Fruit fly (Drosophila melanogaster) whole organism, embryonic: Measurements from ENCODE around the gene CG34301.

ENCODE experiments used
- CG11085 ChIP-seq: fragments of 200-800 bp; sonication (Bioruptor generic); IDR thresholded peaks from 2 replicates; pipeline ENCODE4 v1.3.6; 2022; ENCODE audit warnings: missing biosample characterization, missing genetic modification characterization
- CG11723 ChIP-seq: fragments of 200-800 bp; sonication (Bioruptor generic); optimal IDR thresholded peaks from 2 replicates; lab custom pipeline; 2017; ENCODE audit warnings: missing biosample characterization, mild to moderate bottlenecking, missing genetic modification characterization
- CG14965 ChIP-seq: fragments of 200-800 bp; sonication (Bioruptor generic); optimal IDR thresholded peaks from 2 replicates; lab custom pipeline; 2016; ENCODE audit warnings: missing biosample characterization, missing genetic modification characterization, borderline replicate concordance
- CG15479 ChIP-seq: fragments of 200-800 bp; sonication (Bioruptor generic); optimal IDR thresholded peaks from 3 replicates; lab custom pipeline; 2019; ENCODE audit warnings: missing biosample characterization, mild to moderate bottlenecking, missing genetic modification characterization, moderate library complexity
- CG17186 ChIP-seq: fragments of 200-800 bp; sonication (Bioruptor generic); optimal IDR thresholded peaks from 3 replicates; lab custom pipeline; 2017; ENCODE audit warnings: missing biosample characterization, missing genetic modification reagents, missing genetic modification characterization
- CG17359 ChIP-seq: fragments of 200-800 bp; sonication (Bioruptor generic); optimal IDR thresholded peaks from 3 replicates; lab custom pipeline; 2018; ENCODE audit warnings: missing biosample characterization, mild to moderate bottlenecking, missing genetic modification characterization, moderate library complexity
- CG17568 ChIP-seq: fragments of 200-800 bp; sonication (Bioruptor generic); optimal IDR thresholded peaks from 2 replicates; lab custom pipeline; 2018; ENCODE audit warnings: missing biosample characterization, mild to moderate bottlenecking, missing genetic modification characterization, moderate library complexity
- CG18262 ChIP-seq: fragments of 200-800 bp; optimal IDR thresholded peaks from 3 replicates; lab custom pipeline; 2019; ENCODE audit warnings: missing biosample characterization, mild to moderate bottlenecking, missing genetic modification characterization, moderate library complexity
- CG18599 ChIP-seq: fragments of 200-800 bp; sonication (Bioruptor generic); optimal IDR thresholded peaks from 3 replicates; lab custom pipeline; 2017; ENCODE audit warnings: missing biosample characterization, missing genetic modification characterization, mild to moderate bottlenecking, moderate library complexity, missing genetic modification reagents
- CG33557 ChIP-seq: fragments of 200-800 bp; sonication (Bioruptor generic); optimal IDR thresholded peaks from 2 replicates; lab custom pipeline; 2019; ENCODE audit warnings: missing biosample characterization, mild to moderate bottlenecking, missing genetic modification characterization, moderate library complexity
- CG6791 ChIP-seq: fragments of 200-800 bp; sonication (Bioruptor generic); IDR thresholded peaks from 3 replicates; pipeline ENCODE4 v1.3.6; 2022; ENCODE audit warnings: missing biosample characterization, missing genetic modification characterization; ENCODE audit not compliant: partially characterized antibody
- CG6813 ChIP-seq: fragments of 200-800 bp; sonication (Bioruptor generic); optimal IDR thresholded peaks from 2 replicates; lab custom pipeline; 2017; ENCODE audit warnings: missing biosample characterization, missing genetic modification characterization, mild to moderate bottlenecking, moderate library complexity, missing genetic modification reagents
- CG6854 ChIP-seq: fragments of 200-800 bp; sonication (Bioruptor generic); optimal IDR thresholded peaks from 3 replicates; lab custom pipeline; 2017; ENCODE audit warnings: missing biosample characterization, mild to moderate bottlenecking, missing genetic modification characterization
- CG7556 ChIP-seq: fragments of 200-800 bp; sonication (Bioruptor generic); optimal IDR thresholded peaks from 2 replicates; lab custom pipeline; 2017; ENCODE audit warnings: missing biosample characterization, mild to moderate bottlenecking, missing genetic modification characterization
- CG7928 ChIP-seq: fragments of 200-800 bp; sonication (Bioruptor generic); optimal IDR thresholded peaks from 2 replicates; lab custom pipeline; 2017; ENCODE audit warnings: missing biosample characterization, mild to moderate bottlenecking, missing genetic modification characterization
- CG8089 ChIP-seq: fragments of 200-800 bp; sonication (Bioruptor generic); optimal IDR thresholded peaks from 3 replicates; lab custom pipeline; 2016; ENCODE audit warnings: missing biosample characterization, missing genetic modification characterization
- CG9609 ChIP-seq: fragments of 200-800 bp; sonication (Bioruptor generic); optimal IDR thresholded peaks from 3 replicates; lab custom pipeline; 2016; ENCODE audit warnings: missing biosample characterization, missing genetic modification characterization
- CG9727 ChIP-seq: fragments of 200-800 bp; sonication (Bioruptor generic); optimal IDR thresholded peaks from 3 replicates; lab custom pipeline; 2017; ENCODE audit warnings: missing biosample characterization, mild to moderate bottlenecking, missing genetic modification characterization
- CHES-1-like ChIP-seq: fragments of 200-800 bp; sonication (Bioruptor generic); optimal IDR thresholded peaks from 2 replicates; lab custom pipeline; 2016; ENCODE audit warnings: missing biosample characterization, missing genetic modification characterization
- H15 ChIP-seq: fragments of 200-800 bp; sonication (Bioruptor generic); IDR thresholded peaks from 3 replicates; pipeline ENCODE4 v1.3.6; 2022; ENCODE audit warnings: missing biosample characterization, missing genetic modification characterization
- Mrtf ChIP-seq: fragments of 200-800 bp; sonication (Bioruptor generic); IDR thresholded peaks from 3 replicates; pipeline ENCODE4 v1.3.6; 2022; ENCODE audit warnings: missing biosample characterization, missing genetic modification characterization
- Rfx ChIP-seq: fragments of 200-800 bp; sonication (Bioruptor generic); IDR thresholded peaks from 2 replicates; pipeline ENCODE4 v1.3.6; 2022; ENCODE audit warnings: missing biosample characterization, missing genetic modification characterization
- Sin3A ChIP-seq: fragments of >200 bp; optimal IDR thresholded peaks from 2 replicates; lab custom pipeline; 2018
- Tbp ChIP-seq: fragments of >200 bp; optimal IDR thresholded peaks from 2 replicates; lab custom pipeline; 2018; ENCODE audit warnings: missing biosample characterization, missing genetic modification characterization
- aop ChIP-seq: fragments of 200-800 bp; sonication (Bioruptor generic); IDR thresholded peaks from 2 replicates; pipeline ENCODE4 v1.3.6; 2022; ENCODE audit warnings: missing biosample characterization, missing genetic modification characterization
- ase ChIP-seq: fragments of 200-800 bp; sonication (Bioruptor generic); IDR thresholded peaks from 3 replicates; pipeline ENCODE4 v1.3.6; 2022; ENCODE audit warnings: missing biosample characterization, missing genetic modification characterization
- bbx ChIP-seq: fragments of 200-800 bp; sonication (Bioruptor generic); IDR thresholded peaks from 2 replicates; pipeline ENCODE4 v1.3.6; 2022; ENCODE audit warnings: missing biosample characterization, missing genetic modification characterization; ENCODE audit not compliant: partially characterized antibody
- caup ChIP-seq: fragments of 200-800 bp; sonication (Bioruptor generic); optimal IDR thresholded peaks from 3 replicates; lab custom pipeline; 2017; ENCODE audit warnings: missing biosample characterization, mild to moderate bottlenecking, missing genetic modification characterization, moderate library complexity; ENCODE audit not compliant: severe bottlenecking
- chn ChIP-seq: fragments of 200-800 bp; sonication (Bioruptor generic); optimal IDR thresholded peaks from 2 replicates; lab custom pipeline; 2016; ENCODE audit warnings: missing biosample characterization, missing genetic modification characterization
- crp ChIP-seq, 2 experiments: fragments of 200-800 bp; sonication (Bioruptor generic); optimal IDR thresholded peaks; 2 replicates in 1 of 2; 3 replicates in 1 of 2; lab custom pipeline; 2017; ENCODE audit warnings: missing biosample characterization in 2 of 2, missing genetic modification characterization in 2 of 2, mild to moderate bottlenecking in 1 of 2, moderate library complexity in 1 of 2
- cwo ChIP-seq: fragments of 200-800 bp; sonication (Bioruptor generic); optimal IDR thresholded peaks from 3 replicates; lab custom pipeline; 2017; ENCODE audit warnings: missing biosample characterization, missing genetic modification characterization, mild to moderate bottlenecking, moderate library complexity, missing genetic modification reagents
- disco-r ChIP-seq: fragments of 200-800 bp; sonication (Bioruptor generic); optimal IDR thresholded peaks from 2 replicates; lab custom pipeline; 2016; ENCODE audit warnings: missing biosample characterization, missing genetic modification characterization
- dm ChIP-seq: fragments of 200-800 bp; sonication (Bioruptor generic); optimal IDR thresholded peaks from 3 replicates; lab custom pipeline; 2016; ENCODE audit warnings: missing biosample characterization, missing genetic modification characterization
- en ChIP-seq: fragments of 200-800 bp; sonication (Bioruptor generic); optimal IDR thresholded peaks from 2 replicates; lab custom pipeline; 2016; ENCODE audit warnings: missing biosample characterization, missing genetic modification characterization
- fd3F ChIP-seq: fragments of 200-800 bp; sonication (Bioruptor generic); optimal IDR thresholded peaks from 2 replicates; lab custom pipeline; 2018; ENCODE audit warnings: missing biosample characterization, mild to moderate bottlenecking, missing genetic modification characterization, moderate library complexity
- gem ChIP-seq: fragments of 200-800 bp; sonication (Bioruptor generic); optimal IDR thresholded peaks from 2 replicates; lab custom pipeline; 2019; ENCODE audit warnings: missing biosample characterization, mild to moderate bottlenecking, missing genetic modification characterization, moderate library complexity
- gfzf ChIP-seq: fragments of 200-800 bp; sonication (Bioruptor generic); optimal IDR thresholded peaks from 2 replicates; lab custom pipeline; 2016; ENCODE audit warnings: missing biosample characterization, mild to moderate bottlenecking, missing genetic modification characterization, moderate library complexity
- grau ChIP-seq: fragments of 200-800 bp; optimal IDR thresholded peaks from 3 replicates; lab custom pipeline; 2019; ENCODE audit warnings: missing biosample characterization, mild to moderate bottlenecking, missing genetic modification characterization, moderate library complexity
- jing ChIP-seq: fragments of 200-800 bp; sonication (Bioruptor generic); optimal IDR thresholded peaks from 2 replicates; lab custom pipeline; 2018; ENCODE audit warnings: missing biosample characterization, mild to moderate bottlenecking, missing genetic modification characterization
- lbe ChIP-seq: fragments of 200-800 bp; sonication (Bioruptor generic); optimal IDR thresholded peaks from 2 replicates; lab custom pipeline; 2016; ENCODE audit warnings: missing biosample characterization, mild to moderate bottlenecking, missing genetic modification characterization
- mam ChIP-seq: fragments of 200-800 bp; sonication (Bioruptor generic); optimal IDR thresholded peaks from 3 replicates; lab custom pipeline; 2016; ENCODE audit warnings: missing biosample characterization, missing genetic modification characterization
- nom ChIP-seq: fragments of 200-800 bp; sonication (Bioruptor generic); optimal IDR thresholded peaks from 2 replicates; lab custom pipeline; 2017; ENCODE audit warnings: missing biosample characterization, missing genetic modification characterization, mild to moderate bottlenecking, moderate library complexity, missing genetic modification reagents
- pnt ChIP-seq: fragments of 200-800 bp; sonication (Bioruptor generic); optimal IDR thresholded peaks from 3 replicates; lab custom pipeline; 2016; ENCODE audit warnings: missing biosample characterization, missing genetic modification characterization
- ranshi ChIP-seq: fragments of 200-800 bp; sonication (Bioruptor generic); IDR thresholded peaks from 2 replicates; pipeline ENCODE4 v1.3.6; 2022; ENCODE audit warnings: missing biosample characterization, missing genetic modification characterization
- salm ChIP-seq: fragments of 200-800 bp; sonication (Bioruptor generic); optimal IDR thresholded peaks from 2 replicates; lab custom pipeline; 2018; ENCODE audit warnings: missing biosample characterization, mild to moderate bottlenecking, missing genetic modification characterization
- schlank ChIP-seq: fragments of 200-800 bp; sonication (Bioruptor generic); optimal IDR thresholded peaks from 2 replicates; lab custom pipeline; 2018; ENCODE audit warnings: missing biosample characterization, mild to moderate bottlenecking, missing genetic modification characterization
- scrt ChIP-seq: fragments of 200-800 bp; sonication (Bioruptor generic); optimal IDR thresholded peaks from 2 replicates; lab custom pipeline; 2018; ENCODE audit warnings: missing biosample characterization, mild to moderate bottlenecking, missing genetic modification characterization, moderate library complexity
- sna ChIP-seq: fragments of 200-800 bp; sonication (Bioruptor generic); IDR thresholded peaks from 2 replicates; pipeline ENCODE4 v1.3.6; 2022; ENCODE audit warnings: missing biosample characterization, missing genetic modification characterization; ENCODE audit not compliant: partially characterized antibody
- sr ChIP-seq: fragments of 200-800 bp; sonication (Bioruptor generic); IDR thresholded peaks from 3 replicates; pipeline ENCODE4 v1.3.6; 2022; ENCODE audit warnings: missing biosample characterization, missing genetic modification characterization
- tap ChIP-seq: fragments of 200-800 bp; optimal IDR thresholded peaks from 3 replicates; lab custom pipeline; 2019; ENCODE audit warnings: missing biosample characterization, mild to moderate bottlenecking, missing genetic modification characterization, moderate library complexity

The CG34301 gene

DNA sequence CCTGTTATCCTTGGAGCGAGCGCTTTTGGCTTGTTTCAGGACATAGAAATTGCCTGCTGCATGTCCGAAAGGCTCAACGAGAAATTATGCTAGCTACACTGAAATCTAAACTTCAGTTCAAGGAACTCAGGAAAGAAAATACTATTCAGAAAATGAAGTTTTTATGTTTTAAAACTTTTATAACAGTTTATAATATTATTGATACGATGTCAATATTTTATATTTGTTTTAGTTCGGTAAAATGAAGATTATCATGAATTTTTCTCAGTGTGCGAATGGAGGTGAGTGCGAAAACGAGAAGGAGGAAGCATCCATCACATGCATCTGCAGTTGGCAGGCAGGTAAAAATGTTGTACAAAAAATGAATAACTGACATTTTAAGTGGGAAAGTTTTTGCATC is 26.9 kb upstream of the CG34301 start (continued):
- TF ChIP-seq fd3F (GFP tag; lab: Kevin White, UChicago) = peak; percentile 8
- TF ChIP-seq CG7928 (GFP tag; lab: Kevin White, UChicago) = no peak
- TF ChIP-seq jing (GFP tag; lab: Kevin White, UChicago) = peak; percentile 6
- no peak for TF ChIP-seq CG14965 (GFP tag; lab: Kevin White, UChicago)
- no peak for TF ChIP-seq en (GFP tag; lab: Kevin White, UChicago)
- TF ChIP-seq caup (GFP tag; lab: Kevin White, UChicago) = peak; percentile 2
- peak; percentile 84 for TF ChIP-seq gem (tag; lab: Kevin White, UChicago)
- TF ChIP-seq CHES-1-like (GFP tag; lab: Kevin White, UChicago) = no peak
- TF ChIP-seq sr (GFP tag; lab: Robert Waterston, UW) = no peak
- TF ChIP-seq CG8089 (GFP tag; lab: Kevin White, UChicago) = no peak
- no peak for TF ChIP-seq CG11723
- peak; percentile 75 for TF ChIP-seq CG18262
- TF ChIP-seq chn (GFP tag; lab: Kevin White, UChicago) = peak; percentile 49
- TF ChIP-seq Tbp (GFP tag; lab: Kevin White, UChicago) = no peak
- no peak for TF ChIP-seq bbx (GFP tag; lab: Robert Waterston, UW)
- peak; percentile 45 for TF ChIP-seq CG6813
- no peak for TF ChIP-seq gfzf (GFP tag; lab: Kevin White, UChicago)
- no peak for TF ChIP-seq CG9609
- peak; percentile 24 for TF ChIP-seq CG15479
- TF ChIP-seq H15 (GFP tag; lab: Robert Waterston, UW) = peak; percentile 36; the same call in 1 of the 3 replicates
- peak; percentile 74 for TF ChIP-seq CG9727
- no peak for TF ChIP-seq aop (GFP tag; lab: Robert Waterston, UW)
- TF ChIP-seq CG6854 = peak; percentile 15
- peak; percentile 73 for TF ChIP-seq grau
- TF ChIP-seq CG11085 (GFP tag; lab: Robert Waterston, UW) = 0 out of 2 replicates have a peak, but pooled peaks have one; percentile 22
- no peak for TF ChIP-seq Sin3A (lab: Kevin White, UChicago)
- TF ChIP-seq CG33557 (GFP tag; lab: Kevin White, UChicago) = no peak
- no peak for TF ChIP-seq disco-r (GFP tag; lab: Kevin White, UChicago)
- TF ChIP-seq salm (tag; lab: Kevin White, UChicago) = peak; percentile 51
- TF ChIP-seq CG17359 (tag; lab: Kevin White, UChicago) = peak; percentile 67
- peak; percentile 23 for TF ChIP-seq cwo (GFP tag; lab: Kevin White, UChicago)
- TF ChIP-seq nom = no peak
- peak; percentile 69 for TF ChIP-seq ranshi
- TF ChIP-seq pnt (GFP tag; lab: Kevin White, UChicago) = no peak
- peak; percentile 37 for TF ChIP-seq tap (tag; lab: Kevin White, UChicago)
- peak; percentile 67 for TF ChIP-seq CG7556
- no peak for TF ChIP-seq schlank (tag; lab: Kevin White, UChicago)
- no peak for TF ChIP-seq crp (GFP tag; optimal IDR thresholded peaks at IDR 0.05; lab: Kevin White, UChicago)
- no peak for TF ChIP-seq scrt
- TF ChIP-seq Rfx (GFP tag; lab: Robert Waterston, UW) = peak; percentile 58
- no peak for TF ChIP-seq lbe (GFP tag; lab: Kevin White, UChicago)
- TF ChIP-seq CG6791 (GFP tag; lab: Robert Waterston, UW) = no peak
- TF ChIP-seq CG18599 (GFP tag; lab: Kevin White, UChicago) = peak; percentile 57
- no peak for TF ChIP-seq mam (GFP tag; lab: Kevin White, UChicago)
- TF ChIP-seq CG17186 (GFP tag; lab: Kevin White, UChicago) = no peak
- no peak for TF ChIP-seq dm (GFP tag; lab: Kevin White, UChicago)
- TF ChIP-seq ase = peak; percentile 48; the same call in 1 of the 3 replicates
- peak; percentile 35 for TF ChIP-seq CG17568
- TF ChIP-seq Mrtf (GFP tag; lab: Robert Waterston, UW) = no peak
- no peak for TF ChIP-seq sna
